Fruit fly (Drosophila melanogaster) whole organism, wandering third instar larva: ENCODE data around the gene CG33270.
A peak's percentile ranks its signal among the peaks of the same experiment; 100 is the strongest.

ENCODE experiments used
- Dif ChIP-seq: fragments of 200-275, 200-300 bp; sonication (Bioruptor generic); optimal IDR thresholded peaks from 2 replicates; lab custom pipeline; 2018; ENCODE audit warnings: missing biosample characterization, missing genetic modification characterization; ENCODE audit not compliant: partially characterized antibody
- GATAd ChIP-seq: sonication (Bioruptor generic); optimal IDR thresholded peaks from 2 replicates; lab custom pipeline; 2016; ENCODE audit warnings: missing biosample characterization, missing genetic modification characterization
- Hr78 ChIP-seq: fragments of >200 bp; optimal IDR thresholded peaks from 2 replicates; lab custom pipeline; 2017; ENCODE audit warnings: missing biosample characterization, missing genetic modification characterization
- Hr83 ChIP-seq: fragments of 200-300 bp; sonication (Bioruptor generic); optimal IDR thresholded peaks from 2 replicates; lab custom pipeline; 2016; ENCODE audit warnings: missing biosample characterization, mild to moderate bottlenecking, missing genetic modification characterization, moderate library complexity; ENCODE audit not compliant: poor library complexity, severe bottlenecking
- Jra ChIP-seq: sonication (Bioruptor generic); optimal IDR thresholded peaks from 2 replicates; lab custom pipeline; 2016; ENCODE audit warnings: missing biosample characterization, missing genetic modification characterization
- Mio ChIP-seq: sonication (Bioruptor generic); optimal IDR thresholded peaks from 2 replicates; lab custom pipeline; 2016; ENCODE audit warnings: missing biosample characterization, missing genetic modification characterization
- OdsH ChIP-seq: fragments of 200-800 bp; sonication (Bioruptor generic); optimal IDR thresholded peaks from 2 replicates; lab custom pipeline; 2016; ENCODE audit warnings: missing biosample characterization, mild to moderate bottlenecking, missing genetic modification characterization
- Rel ChIP-seq, 2 experiments: fragments of 200-800 bp; sonication (Bioruptor generic) in 1 of 2; optimal IDR thresholded peaks; 2 replicates in 1 of 2; 3 replicates in 1 of 2; lab custom pipeline; 2016 to 2019; ENCODE audit warnings: mild to moderate bottlenecking in 2 of 2, missing biosample characterization in 2 of 2, missing genetic modification characterization in 2 of 2, moderate library complexity in 1 of 2
- Sp1 ChIP-seq: fragments of 200-800 bp; sonication (Bioruptor generic); optimal IDR thresholded peaks from 3 replicates; lab custom pipeline; 2019; ENCODE audit warnings: missing biosample characterization, mild to moderate bottlenecking, missing genetic modification characterization, moderate library complexity
- br ChIP-seq: fragments of 200-800 bp; sonication (Bioruptor generic); optimal IDR thresholded peaks from 2 replicates; lab custom pipeline; 2016; ENCODE audit warnings: missing biosample characterization, missing genetic modification characterization
- brk ChIP-seq: fragments of 200-800 bp; sonication (Bioruptor generic); optimal IDR thresholded peaks from 2 replicates; lab custom pipeline; 2016; ENCODE audit warnings: missing biosample characterization, mild to moderate bottlenecking, missing genetic modification characterization
- dl ChIP-seq, 2 experiments: fragments of 175-275, 200-275 bp in 1 of 2; fragments of 200-275 bp in 1 of 2; sonication (Bioruptor generic); optimal IDR thresholded peaks; lab custom pipeline; 2018; ENCODE audit warnings: mild to moderate bottlenecking in 2 of 2, missing biosample characterization in 2 of 2, missing genetic modification characterization in 2 of 2, moderate library complexity in 2 of 2; ENCODE audit not compliant: partially characterized antibody in 2 of 2, insufficient read depth in 1 of 2
- dsf ChIP-seq: sonication (Bioruptor generic); optimal IDR thresholded peaks from 2 replicates; lab custom pipeline; 2016; ENCODE audit warnings: missing biosample characterization, missing genetic modification characterization, borderline replicate concordance
- ey ChIP-seq: fragments of 200-800 bp; sonication (Bioruptor generic); optimal IDR thresholded peaks from 2 replicates; lab custom pipeline; 2016; ENCODE audit warnings: missing biosample characterization, missing genetic modification characterization
- foxo ChIP-seq, 2 experiments: fragments of 200-800 bp; sonication (Bioruptor generic); optimal IDR thresholded peaks; 2 replicates in 1 of 2; 3 replicates in 1 of 2; lab custom pipeline; 2016 to 2017; ENCODE audit warnings: missing biosample characterization in 2 of 2, missing genetic modification characterization in 2 of 2
- fru ChIP-seq: fragments of 200-800 bp; sonication (Bioruptor generic); optimal IDR thresholded peaks from 3 replicates; lab custom pipeline; 2016; ENCODE audit warnings: missing biosample characterization, mild to moderate bottlenecking, missing genetic modification characterization
- h ChIP-seq: fragments of 200-800 bp; sonication (Bioruptor generic); optimal IDR thresholded peaks from 3 replicates; lab custom pipeline; 2016; ENCODE audit warnings: missing biosample characterization, mild to moderate bottlenecking, missing genetic modification characterization
- jim ChIP-seq: fragments of 175-275, 200-325 bp; sonication (Bioruptor generic); optimal IDR thresholded peaks from 2 replicates; lab custom pipeline; 2016; ENCODE audit warnings: missing biosample characterization, mild to moderate bottlenecking, missing genetic modification characterization
- lola ChIP-seq: fragments of >200 bp; optimal IDR thresholded peaks from 2 replicates; lab custom pipeline; 2017; ENCODE audit warnings: missing biosample characterization, missing genetic modification characterization
- pan ChIP-seq: fragments of >200 bp; optimal IDR thresholded peaks from 2 replicates; lab custom pipeline; 2017
- psq ChIP-seq: fragments of 200-800 bp; sonication (Bioruptor generic); optimal IDR thresholded peaks from 3 replicates; lab custom pipeline; 2017; ENCODE audit warnings: missing biosample characterization, mild to moderate bottlenecking, missing genetic modification characterization, moderate library complexity
- rgr ChIP-seq: fragments of 200-800 bp; sonication (Bioruptor generic); optimal IDR thresholded peaks from 3 replicates; lab custom pipeline; 2016; ENCODE audit warnings: missing biosample characterization, mild to moderate bottlenecking, missing genetic modification characterization
- woc ChIP-seq: sonication (Bioruptor generic); optimal IDR thresholded peaks from 2 replicates; lab custom pipeline; 2016; ENCODE audit warnings: missing biosample characterization, mild to moderate bottlenecking, missing genetic modification characterization

CG33270 gene

dm6 chr3L:11531300-11531699, 47.1 kb downstream of the CG33270 start:
- TF ChIP-seq ey (GFP tag; lab: Kevin White, UChicago) (no peak), Rel (GFP tag; optimal IDR thresholded peaks at IDR 0.05; lab: Kevin White, UChicago) (no peak), Rel (tag; optimal IDR thresholded peaks at IDR 0.05; lab: Kevin White, UChicago) (peak; percentile 65), Mio (GFP tag; lab: Kevin White, UChicago) (no peak), jim (GFP tag; lab: Kevin White, UChicago) (no peak), psq (GFP tag; lab: Kevin White, UChicago) (no peak), fru (GFP tag; lab: Kevin White, UChicago) (peak; percentile 62), dl (GFP tag; optimal IDR thresholded peaks at IDR 0.05; lab: Kevin White, UChicago; ENCODE audit: insufficient read depth in 1 of 2, partially characterized antibody in 2 of 2) (no peak), Hr78 (no peak), Sp1 (GFP tag; lab: Kevin White, UChicago) (no peak), lola (GFP tag; lab: Kevin White, UChicago) (no peak), Dif (no peak), h (peak; percentile 18)

- no peak for TF ChIP-seq woc (GFP tag; lab: Kevin White, UChicago)
- no peak for TF ChIP-seq Jra (GFP tag; lab: Kevin White, UChicago)
- TF ChIP-seq dl (GFP tag; optimal IDR thresholded peaks at IDR 0.05; lab: Kevin White, UChicago; ENCODE audit: insufficient read depth in 1 of 2, partially characterized antibody in 2 of 2): no peak
- no peak for TF ChIP-seq Rel (GFP tag; optimal IDR thresholded peaks at IDR 0.05; lab: Kevin White, UChicago)
- peak; percentile 92 for TF ChIP-seq Rel (tag; optimal IDR thresholded peaks at IDR 0.05; lab: Kevin White, UChicago)
- TF ChIP-seq foxo (GFP tag; optimal IDR thresholded peaks at IDR 0.05; lab: Kevin White, UChicago): no peak
These were observed 48.1 kb downstream of the CG33270 start for dm6 chr3L:11530370-11530769.

dm6 chr3L:11529707-11530106, 48.7 kb downstream of the CG33270 start:
- TF ChIP-seq rgr: no peak
- no peak for TF ChIP-seq Hr83
- TF ChIP-seq GATAd (GFP tag; lab: Kevin White, UChicago): no peak
- no peak for TF ChIP-seq dsf (GFP tag; lab: Kevin White, UChicago)
- TF ChIP-seq brk (GFP tag; lab: Kevin White, UChicago): no peak
- no peak for TF ChIP-seq pan (lab: Kevin White, UChicago)
- no peak for TF ChIP-seq Rel (GFP tag; optimal IDR thresholded peaks at IDR 0.05; lab: Kevin White, UChicago)
- TF ChIP-seq Rel (tag; optimal IDR thresholded peaks at IDR 0.05; lab: Kevin White, UChicago): peak; percentile 92
- TF ChIP-seq Sp1 (GFP tag; lab: Kevin White, UChicago): no peak

dm6 chr3L:11528397-11528923, 50.0 kb downstream of the CG33270 start:
- no peak for TF ChIP-seq Dif
- TF ChIP-seq OdsH (GFP tag; lab: Kevin White, UChicago): peak; percentile 28
- TF ChIP-seq rgr: peak; percentile 35
- TF ChIP-seq Rel (GFP tag; optimal IDR thresholded peaks at IDR 0.05; lab: Kevin White, UChicago): no peak
- peak; percentile 36 for TF ChIP-seq Rel (tag; optimal IDR thresholded peaks at IDR 0.05; lab: Kevin White, UChicago)
- peak in 1 of 2 experiments; percentile 6 for TF ChIP-seq foxo (GFP tag; optimal IDR thresholded peaks at IDR 0.05; lab: Kevin White, UChicago)
- TF ChIP-seq dl (GFP tag; optimal IDR thresholded peaks at IDR 0.05; lab: Kevin White, UChicago; ENCODE audit: insufficient read depth in 1 of 2, partially characterized antibody in 2 of 2): no peak
- TF ChIP-seq h: peak; percentile 54
- peak; percentile 22 for TF ChIP-seq br
- TF ChIP-seq Hr83: peak; percentile 40
- peak; percentile 28 for TF ChIP-seq fru (GFP tag; lab: Kevin White, UChicago)
